Worm (Caenorhabditis elegans) whole organism, young adult: ENCODE data around the gene K07D4.6.

ENCODE experiments used
- C17E4.6 ChIP-seq: fragments of 200-800 bp; sonication (Bioruptor generic); IDR thresholded peaks from 2 replicates; pipeline ENCODE4 v1.3.6; 2022; ENCODE audit warnings: missing genetic modification reagents, missing genetic modification characterization, missing compliant biosample characterization
- F39B2.1 ChIP-seq: fragments of 200-800 bp; sonication (Bioruptor generic); IDR thresholded peaks from 2 replicates; pipeline ENCODE4 v1.3.6; 2022; ENCODE audit warnings: missing genetic modification reagents, missing genetic modification characterization, missing compliant biosample characterization
- Y79H2A.3 ChIP-seq: fragments of 200-800 bp; sonication (Bioruptor generic); conservative IDR thresholded peaks from 2 replicates; pipeline ENCODE4 v1.3.6; 2022; ENCODE audit warnings: missing genetic modification reagents, missing genetic modification characterization, missing compliant biosample characterization
- ceh-27 ChIP-seq: fragments of 200-800 bp; sonication (Bioruptor generic); optimal IDR thresholded peaks from 2 replicates; lab custom pipeline; 2018; ENCODE audit warnings: mild to moderate bottlenecking, missing genetic modification characterization, moderate library complexity, missing compliant biosample characterization
- efl-1 ChIP-seq: fragments of 150-350 bp; optimal IDR thresholded peaks from 2 replicates; lab custom pipeline; 2014; ENCODE audit warnings: missing biosample characterization, missing genetic modification reagents, missing genetic modification characterization
- egl-18 ChIP-seq: fragments of 200-800 bp; sonication (Bioruptor generic); IDR thresholded peaks from 2 replicates; pipeline ENCODE4 v1.3.6; 2022; ENCODE audit warnings: missing genetic modification reagents, missing genetic modification characterization, missing compliant biosample characterization
- hmg-1.2 ChIP-seq: fragments of 200-800 bp; sonication (Bioruptor generic); IDR thresholded peaks from 2 replicates; pipeline ENCODE4 v1.3.6; 2022; ENCODE audit warnings: missing genetic modification reagents, missing genetic modification characterization, missing compliant biosample characterization
- lin-26 ChIP-seq: fragments of 200-800 bp; sonication (Bioruptor generic); IDR thresholded peaks from 2 replicates; pipeline ENCODE4 v1.3.6; 2022; ENCODE audit warnings: missing genetic modification reagents, missing genetic modification characterization, missing compliant biosample characterization
- lir-1 ChIP-seq: fragments of 200-800 bp; sonication (Bioruptor generic); conservative IDR thresholded peaks from 2 replicates; pipeline ENCODE4 v1.3.6; 2022; ENCODE audit warnings: missing genetic modification reagents, missing genetic modification characterization, missing compliant biosample characterization
- mxl-1 ChIP-seq: sonication (generic microtip); optimal IDR thresholded peaks from 2 replicates; lab custom pipeline; 2016; ENCODE audit warnings: missing genetic modification characterization, missing compliant biosample characterization
- sea-2 ChIP-seq: fragments of 200-800 bp; sonication (Bioruptor generic); IDR thresholded peaks from 2 replicates; pipeline ENCODE4 v1.3.6; 2022; ENCODE audit warnings: missing genetic modification characterization, missing compliant biosample characterization
- tbx-9 ChIP-seq: sonication (generic microtip); optimal IDR thresholded peaks from 2 replicates; lab custom pipeline; 2016; ENCODE audit warnings: borderline replicate concordance, missing genetic modification characterization, inconsistent platforms, missing compliant biosample characterization
- unc-62 ChIP-seq: fragments of 150-350 bp; optimal IDR thresholded peaks from 2 replicates; lab custom pipeline; 2014; ENCODE audit warnings: missing biosample characterization, missing genetic modification reagents, missing genetic modification characterization

- TF ChIP-seq hmg-1.2 (GFP tag; lab: Robert Waterston, UW) (no peak), unc-62 (GFP tag; lab: Kevin White, UChicago) (no peak), lir-1 (GFP tag; lab: Robert Waterston, UW) (no peak), ceh-27 (GFP tag; lab: Kevin White, UChicago) (no peak), F39B2.1 (no peak), mxl-1 (tag; lab: Kevin White, UChicago) (no peak), sea-2 (GFP tag; lab: Robert Waterston, UW) (no peak), efl-1 (GFP tag; lab: Kevin White, UChicago) (no peak), lin-26 (GFP tag; lab: Robert Waterston, UW) (no peak), Y79H2A.3 (GFP tag; lab: Robert Waterston, UW) (no peak), C17E4.6 (GFP tag; lab: Robert Waterston, UW) (no peak), egl-18 (GFP tag; lab: Robert Waterston, UW) (no peak), tbx-9 (tag; lab: Kevin White, UChicago) (no peak)
Observed at ce11 chrII:4011518-4011917, 7.0 kb downstream of the K07D4.6 start.
